Fruit fly (Drosophila melanogaster): ENCODE results near the gene CG31909.

CG31909 gene

dm6 chr2L:7291968-7292367 lies 34.7 kb downstream of the CG31909 start (continued):
- no peak for TF ChIP-seq shn (GFP tag; optimal IDR thresholded peaks at IDR 0.05)
- TF ChIP-seq chif (GFP tag; optimal IDR thresholded peaks at IDR 0.05) = peak in 1 of 2 experiments; percentile 60
- TF ChIP-seq Med (GFP tag) = peak; percentile 41
- TF ChIP-seq fd102C (GFP tag; optimal IDR thresholded peaks at IDR 0.05) = peak; percentile 8
- TF ChIP-seq HLH3B (GFP tag; IDR thresholded peaks at IDR 0.05) = no peak
- TF ChIP-seq CG11695 (GFP tag; IDR thresholded peaks at IDR 0.05) = 0 out of 3 replicates have a peak, but pooled peaks have one; percentile 8
- TF ChIP-seq CG17385 (GFP tag; optimal IDR thresholded peaks at IDR 0.05) = no peak
- peak; percentile 14 for TF ChIP-seq CG33557 (GFP tag; optimal IDR thresholded peaks at IDR 0.05)
- TF ChIP-seq HLH54F (GFP tag; optimal IDR thresholded peaks at IDR 0.05) = no peak
- TF ChIP-seq CG34422 (GFP tag; IDR thresholded peaks at IDR 0.05) = no peak
- no peak for TF ChIP-seq btn (GFP tag; optimal IDR thresholded peaks at IDR 0.05)
- no peak for TF ChIP-seq CG5180 (GFP tag; optimal IDR thresholded peaks at IDR 0.05)
- no peak for TF ChIP-seq en (GFP tag; optimal IDR thresholded peaks at IDR 0.05)
- TF ChIP-seq Drgx (GFP tag; IDR thresholded peaks at IDR 0.05) = no peak
- peak; percentile 45 for TF ChIP-seq CG30431 (GFP tag; optimal IDR thresholded peaks at IDR 0.05)
- no peak for TF ChIP-seq Trl (optimal IDR thresholded peaks at IDR 0.05)
- no peak for TF ChIP-seq Trl (GFP tag; optimal IDR thresholded peaks at IDR 0.05)
- TF ChIP-seq Sox102F (GFP tag; optimal IDR thresholded peaks at IDR 0.05) = peak; percentile 2
- no peak for TF ChIP-seq CG43689 (GFP tag; IDR thresholded peaks at IDR 0.05)
- TF ChIP-seq croc (GFP tag; conservative IDR thresholded peaks at IDR 0.05) = peak; percentile 42; the same call in 1 of the 3 replicates
- no peak for TF ChIP-seq sim (GFP tag; IDR thresholded peaks at IDR 0.05)
- TF ChIP-seq grn (GFP tag; optimal IDR thresholded peaks at IDR 0.05) = no peak
- peak; percentile 6 for TF ChIP-seq tin (GFP tag; optimal IDR thresholded peaks at IDR 0.05)
- TF ChIP-seq CG30403 (GFP tag; optimal IDR thresholded peaks at IDR 0.05) = peak; percentile 18
- TF ChIP-seq CG12391 (tag; optimal IDR thresholded peaks at IDR 0.05) = peak; percentile 42
- TF ChIP-seq ci (GFP tag; IDR thresholded peaks at IDR 0.05) = 0 out of 3 replicates have a peak, but pooled peaks have one; percentile 55
- TF ChIP-seq nmo (GFP tag; optimal IDR thresholded peaks at IDR 0.05) = peak; percentile 51
- no peak for TF ChIP-seq p53 (GFP tag; optimal IDR thresholded peaks at IDR 0.05)
- no peak for TF ChIP-seq Opbp (GFP tag; IDR thresholded peaks at IDR 0.05; ENCODE audit: partially characterized antibody)
- TF ChIP-seq CG2712 (tag; optimal IDR thresholded peaks at IDR 0.05) = peak; percentile 25
- TF ChIP-seq Stat92E (GFP tag; optimal IDR thresholded peaks at IDR 0.05) = no peak
- no peak for TF ChIP-seq seq (GFP tag; IDR thresholded peaks at IDR 0.05)
- no peak for TF ChIP-seq prd (optimal IDR thresholded peaks at IDR 0.05)
- TF ChIP-seq prd (GFP tag; IDR thresholded peaks at IDR 0.05) = peak; percentile 69; the same call in 2 of the 3 replicates
- no peak for TF ChIP-seq CG10462 (GFP tag; optimal IDR thresholded peaks at IDR 0.05)
- TF ChIP-seq oc (tag; optimal IDR thresholded peaks at IDR 0.05) = no peak
- TF ChIP-seq zen (tag; optimal IDR thresholded peaks at IDR 0.05) = no peak
- no peak for TF ChIP-seq CG2129 (GFP tag; IDR thresholded peaks at IDR 0.05; ENCODE audit: partially characterized antibody)
- TF ChIP-seq ssp (GFP tag; IDR thresholded peaks at IDR 0.05) = 0 out of 2 replicates have a peak, but pooled peaks have one; percentile 30
- TF ChIP-seq CG7839 (tag; optimal IDR thresholded peaks at IDR 0.05) = peak; percentile 17
- no peak for TF ChIP-seq lola (GFP tag; optimal IDR thresholded peaks at IDR 0.05)
- no peak for TF ChIP-seq BEAF-32 (GFP tag; optimal IDR thresholded peaks at IDR 0.05)
- peak; percentile 59 for TF ChIP-seq CG4404 (GFP tag; IDR thresholded peaks at IDR 0.05)
- TF ChIP-seq bsh (GFP tag; optimal IDR thresholded peaks at IDR 0.05) = peak in 1 of 2 experiments; percentile 51
- TF ChIP-seq jigr1 (GFP tag; IDR thresholded peaks at IDR 0.05) = no peak
- no peak for TF ChIP-seq CG13624 (GFP tag; optimal IDR thresholded peaks at IDR 0.05)
- TF ChIP-seq Ptx1 (GFP tag; IDR thresholded peaks at IDR 0.05) = 0 out of 2 replicates have a peak, but pooled peaks have one; percentile 16
- TF ChIP-seq CHES-1-like (GFP tag; optimal IDR thresholded peaks at IDR 0.05) = no peak
- peak; percentile 77 for TF ChIP-seq dmrt11E (tag; optimal IDR thresholded peaks at IDR 0.05)
- TF ChIP-seq sob (GFP tag; IDR thresholded peaks at IDR 0.05) = no peak
